Worm (Caenorhabditis elegans): Measurements from ENCODE around the gene Y25C1A.14.

DNA sequence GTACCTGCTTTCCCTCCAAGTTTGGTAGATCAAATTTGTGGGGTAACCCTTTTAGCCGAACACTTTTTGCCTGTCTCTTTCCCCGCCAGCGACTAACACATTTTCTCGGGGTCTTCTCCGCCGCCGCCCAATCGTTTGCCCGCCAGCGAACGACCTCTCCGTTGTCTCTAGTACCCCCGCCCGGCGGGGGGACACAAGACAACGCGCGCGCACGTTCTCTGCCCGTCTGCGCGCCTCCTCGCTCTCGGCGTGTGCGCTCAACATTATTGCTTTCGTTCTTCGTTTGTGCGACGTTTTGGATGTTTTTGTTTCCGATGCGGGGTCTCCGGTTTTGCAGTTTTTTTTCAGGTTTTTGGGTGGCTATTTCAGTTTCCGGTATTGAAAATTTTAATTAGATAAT is 41.2 kb downstream of the Y25C1A.14 start:
- TF ChIP-seq pqm-1 (tag; optimal IDR thresholded peaks at IDR 0.05), result no peak
- TF ChIP-seq npax-4 (tag; optimal IDR thresholded peaks at IDR 0.05), result no peak
- no peak for TF ChIP-seq K09A11.1 (tag; optimal IDR thresholded peaks at IDR 0.05; ENCODE audit: insufficient read depth)
- no peak for TF ChIP-seq che-1 (tag; optimal IDR thresholded peaks at IDR 0.05)
- no peak for TF ChIP-seq ceh-6 (GFP tag; optimal IDR thresholded peaks at IDR 0.05)
- TF ChIP-seq ceh-31 (tag; optimal IDR thresholded peaks at IDR 0.05), result peak; percentile 53
- peak; percentile 67 for TF ChIP-seq hlh-30 (tag; optimal IDR thresholded peaks at IDR 0.05; ENCODE audit: insufficient read depth)
- TF ChIP-seq ceh-9 (tag; optimal IDR thresholded peaks at IDR 0.05), result no peak
- no peak for TF ChIP-seq rnt-1 (tag; optimal IDR thresholded peaks at IDR 0.05)
- no peak for TF ChIP-seq fkh-10 (GFP tag; optimal IDR thresholded peaks at IDR 0.05)
- TF ChIP-seq nhr-11 (tag; optimal IDR thresholded peaks at IDR 0.05), result no peak

Measured in whole organism, late embryonic.